Worm (Caenorhabditis elegans): Measurements from ENCODE around the gene vit-4.

The vit-4 gene

DNA sequence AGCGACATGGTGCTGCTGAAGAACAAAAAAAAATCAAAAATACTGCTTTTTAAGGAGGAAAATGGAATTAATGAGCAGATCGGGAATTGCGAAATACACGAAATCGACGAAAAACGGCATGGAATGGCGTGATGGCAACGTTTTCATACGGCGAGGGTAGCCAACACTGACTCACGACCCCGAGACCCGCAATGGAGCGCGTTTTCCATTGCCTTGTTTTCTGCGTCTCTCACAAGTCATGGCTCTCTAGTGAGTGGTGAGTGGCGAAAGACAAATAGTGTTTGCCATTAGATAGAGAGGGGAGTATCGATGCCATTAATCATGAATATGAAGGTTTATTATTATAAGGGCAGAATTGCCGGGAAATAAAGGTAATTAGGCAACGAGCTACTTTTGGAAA lies 42.0 kb upstream of the vit-4 start, which contains the start of gene C18B2.4 (continued):
- TF ChIP-seq hlh-8 (tag; optimal IDR thresholded peaks at IDR 0.05) (no peak), che-1 (tag; optimal IDR thresholded peaks at IDR 0.05) (no peak), ceh-19 (GFP tag; optimal IDR thresholded peaks at IDR 0.05) (no peak), pqm-1 (tag; optimal IDR thresholded peaks at IDR 0.05) (no peak), hlh-13 (GFP tag; optimal IDR thresholded peaks at IDR 0.05) (no peak), lin-11 (tag; optimal IDR thresholded peaks at IDR 0.05) (no peak), unc-42 (tag; optimal IDR thresholded peaks at IDR 0.05) (peak; percentile 75), sox-4 (tag; optimal IDR thresholded peaks at IDR 0.05) (no peak), dve-1 (tag; optimal IDR thresholded peaks at IDR 0.05) (peak; percentile 18), C08G9.2 (tag; optimal IDR thresholded peaks at IDR 0.05) (peak; percentile 25), K02D7.2 (tag; optimal IDR thresholded peaks at IDR 0.05) (no peak), ceh-9 (tag; optimal IDR thresholded peaks at IDR 0.05) (no peak), pros-1 (tag; optimal IDR thresholded peaks at IDR 0.05) (no peak), ref-2 (tag; optimal IDR thresholded peaks at IDR 0.05) (no peak), pha-2 (tag; optimal IDR thresholded peaks at IDR 0.05) (no peak), nhr-11 (tag; optimal IDR thresholded peaks at IDR 0.05) (no peak), ahr-1 (tag; optimal IDR thresholded peaks at IDR 0.05) (no peak), hlh-30 (tag; optimal IDR thresholded peaks at IDR 0.05; ENCODE audit: insufficient read depth) (peak; percentile 89), ztf-16 (tag; optimal IDR thresholded peaks at IDR 0.05) (no peak), ceh-2 (tag; optimal IDR thresholded peaks at IDR 0.05) (peak; percentile 32), pax-1 (tag; optimal IDR thresholded peaks at IDR 0.05) (no peak), dmd-4 (tag; optimal IDR thresholded peaks at IDR 0.05; ENCODE audit: borderline replicate concordance) (no peak), unc-55 (GFP tag; optimal IDR thresholded peaks at IDR 0.05) (peak; percentile 96), zip-5 (tag; optimal IDR thresholded peaks at IDR 0.05) (no peak), fkh-10 (GFP tag; optimal IDR thresholded peaks at IDR 0.05) (no peak), tbx-7 (tag; optimal IDR thresholded peaks at IDR 0.05) (no peak), T23F11.4 (GFP tag; optimal IDR thresholded peaks at IDR 0.05) (no peak), unc-3 (GFP tag; conservative IDR thresholded peaks at IDR 0.05) (no peak), unc-3 (tag; optimal IDR thresholded peaks at IDR 0.05) (no peak), unc-86 (tag; optimal IDR thresholded peaks at IDR 0.05) (no peak), ama-1 (optimal IDR thresholded peaks at IDR 0.05) (no peak), ceh-48 (tag; optimal IDR thresholded peaks at IDR 0.05) (no peak), lim-6 (tag; optimal IDR thresholded peaks at IDR 0.05) (no peak)

DNA sequence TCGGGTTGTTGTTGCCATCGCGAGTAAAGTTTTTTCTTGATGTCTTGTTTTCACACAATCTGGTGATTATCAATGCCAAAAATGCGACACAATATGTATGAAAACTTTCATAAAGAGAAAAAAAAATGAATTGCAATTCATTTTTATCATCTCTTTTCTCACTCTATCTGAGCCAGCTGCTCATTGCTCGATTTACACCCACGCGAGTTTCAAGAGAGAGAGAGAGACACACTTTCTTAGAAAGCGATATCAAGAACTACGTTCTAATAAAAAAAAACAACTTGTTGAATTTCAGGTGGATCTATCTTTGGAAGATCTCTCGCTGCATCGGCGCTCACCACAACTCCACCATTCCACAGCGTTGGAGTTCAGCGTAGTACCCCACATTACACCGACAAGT lies 38.9 kb upstream of the vit-4 start:
- no peak for TF ChIP-seq syd-9 (tag; optimal IDR thresholded peaks at IDR 0.05)
- no peak for TF ChIP-seq ceh-2 (tag; optimal IDR thresholded peaks at IDR 0.05)
- TF ChIP-seq ceh-18 (tag; optimal IDR thresholded peaks at IDR 0.05) = no peak
- TF ChIP-seq ceh-45 (GFP tag; IDR thresholded peaks at IDR 0.05) = no peak
- no peak for TF ChIP-seq T23F11.4 (GFP tag; optimal IDR thresholded peaks at IDR 0.05)
- TF ChIP-seq sox-2 (GFP tag; IDR thresholded peaks at IDR 0.05) = no peak
- TF ChIP-seq tbx-2 (tag; optimal IDR thresholded peaks at IDR 0.05) = no peak
- TF ChIP-seq ets-4 (tag; optimal IDR thresholded peaks at IDR 0.05) = no peak

DNA sequence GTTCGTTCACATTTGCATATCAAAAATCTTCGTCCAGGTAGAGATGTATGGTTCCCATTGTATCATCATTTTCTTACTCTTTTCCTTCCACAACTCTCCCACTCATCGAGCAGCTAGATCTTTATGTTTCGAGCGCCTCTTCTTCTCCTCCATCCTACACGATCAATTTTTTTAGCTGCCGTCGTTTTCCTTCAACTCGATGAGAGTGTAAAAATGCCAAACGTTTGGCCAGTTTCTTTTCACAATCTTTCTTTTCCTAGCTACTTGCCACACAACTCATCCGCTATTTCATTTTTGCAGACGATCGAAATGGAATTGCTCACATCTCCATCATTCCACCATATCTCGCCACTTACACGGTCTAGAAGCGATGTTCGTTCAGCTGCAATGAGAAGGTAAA lies 37.8 kb upstream of the vit-4 start, which contains the start of gene C18B2.3:
Gene C18B2.3 (plus strand): TSS at position 301 of the 400 bp plus-strand sequence.
- TF ChIP-seq ceh-18 (tag; optimal IDR thresholded peaks at IDR 0.05) (peak; percentile 25), mec-3 (tag; optimal IDR thresholded peaks at IDR 0.05; ENCODE audit: borderline replicate concordance) (no peak)

DNA sequence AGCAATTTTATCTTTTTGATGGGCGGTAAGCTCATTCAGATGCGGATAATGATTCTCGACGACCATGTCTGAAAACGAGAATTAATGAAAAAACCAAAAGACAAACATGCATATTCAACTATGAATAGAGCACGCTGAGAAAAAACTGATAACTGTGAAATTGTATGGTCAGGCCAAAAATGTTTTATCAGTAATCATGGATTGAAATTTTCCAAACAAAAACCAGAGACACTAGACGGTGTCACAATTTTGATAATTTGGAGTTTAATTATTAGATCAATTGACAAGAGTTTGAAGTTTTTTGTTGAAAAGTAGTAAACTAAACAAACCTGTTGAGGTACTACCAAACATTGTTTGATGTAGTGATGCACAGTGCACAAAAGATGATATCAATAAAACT lies 36.6 kb upstream of the vit-4 start, which contains the start of gene cgr-1:
Gene cgr-1 (minus strand): TSS at position 68 of the 400 bp plus-strand sequence.
- TF ChIP-seq unc-55 (GFP tag; optimal IDR thresholded peaks at IDR 0.05) (no peak), hlh-8 (tag; optimal IDR thresholded peaks at IDR 0.05) (no peak)

Measured in whole organism, late embryonic.